Fruit fly (Drosophila melanogaster): ENCODE results near the gene sowah.
A peak's percentile ranks its signal among the peaks of the same experiment; 100 is the strongest.

The sowah gene

DNA sequence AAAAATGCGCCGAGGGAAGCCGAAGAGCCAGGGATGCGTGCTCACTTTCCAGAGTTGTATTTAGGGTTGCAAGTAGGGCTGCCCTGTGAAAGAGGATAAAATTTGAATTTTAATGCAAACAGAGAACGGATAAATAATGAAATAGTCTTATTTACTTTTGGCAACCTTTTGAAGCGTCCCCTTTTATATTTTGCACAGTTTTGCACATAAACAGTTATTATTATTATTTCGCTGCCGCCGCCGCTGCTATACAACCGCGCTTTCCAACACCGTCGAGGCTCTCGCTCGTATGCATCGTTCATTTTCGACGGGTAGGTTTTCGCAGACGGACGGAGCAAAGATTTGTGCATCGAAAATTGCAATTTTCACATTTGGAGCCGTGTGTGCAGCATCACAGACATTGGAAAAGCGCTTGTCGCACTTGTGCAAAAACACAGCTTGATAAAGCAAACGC is 57.6 kb downstream of the sowah start, which contains the start of the genes sti and tral (continued):
- TF ChIP-seq CG17568 (GFP tag; optimal IDR thresholded peaks at IDR 0.05) (no peak), insv (GFP tag; optimal IDR thresholded peaks at IDR 0.05) (peak in 1 of 2 experiments; percentile 74), CG31365 (tag; optimal IDR thresholded peaks at IDR 0.05) (peak; percentile 58), Elba2 (GFP tag; optimal IDR thresholded peaks at IDR 0.05) (peak; percentile 65), corto (GFP tag; optimal IDR thresholded peaks at IDR 0.05) (peak; percentile 81), seq (GFP tag; IDR thresholded peaks at IDR 0.05) (peak; percentile 86), CG7839 (tag; optimal IDR thresholded peaks at IDR 0.05) (peak; percentile 75), gce (GFP tag; IDR thresholded peaks at IDR 0.05) (0 out of 3 replicates have a peak, but pooled peaks have one; percentile 24), fd64A (GFP tag; optimal IDR thresholded peaks at IDR 0.05) (peak; percentile 8), tna (GFP tag; IDR thresholded peaks at IDR 0.05; ENCODE audit: partially characterized antibody) (no peak), CG13296 (GFP tag; optimal IDR thresholded peaks at IDR 0.05) (peak; percentile 72), CG11696 (GFP tag; IDR thresholded peaks at IDR 0.05) (peak; percentile 41; the same call in 1 of the 2 replicates), CG7357 (GFP tag; IDR thresholded peaks at IDR 0.05) (peak; percentile 65; the same call in 2 of the 3 replicates), CG4707 (GFP tag; optimal IDR thresholded peaks at IDR 0.05) (peak; percentile 41), sima (GFP tag; optimal IDR thresholded peaks at IDR 0.05) (peak; percentile 42), E2f2 (GFP tag; IDR thresholded peaks at IDR 0.05) (peak; percentile 99), ash1 (GFP tag; optimal IDR thresholded peaks at IDR 0.05) (peak; percentile 39), pzg (GFP tag; optimal IDR thresholded peaks at IDR 0.05) (peak; percentile 93), bcd (GFP tag; optimal IDR thresholded peaks at IDR 0.05) (peak; percentile 89), eve (GFP tag; optimal IDR thresholded peaks at IDR 0.05) (peak in 1 of 2 experiments; percentile 13), CG14860 (GFP tag; IDR thresholded peaks at IDR 0.05; ENCODE audit: partially characterized antibody) (no peak), pho (GFP tag; optimal IDR thresholded peaks at IDR 0.05) (peak; percentile 95), CG4730 (GFP tag; IDR thresholded peaks at IDR 0.05) (peak; percentile 74), Myb (GFP tag; optimal IDR thresholded peaks at IDR 0.05) (peak; percentile 93), ro (GFP tag; IDR thresholded peaks at IDR 0.05) (peak; percentile 57; the same call in 1 of the 2 replicates), CG13894 (tag; optimal IDR thresholded peaks at IDR 0.05) (peak; percentile 88), CG7928 (GFP tag; optimal IDR thresholded peaks at IDR 0.05) (peak; percentile 100), Hand (GFP tag; optimal IDR thresholded peaks at IDR 0.05) (peak; percentile 56), CG6689 (GFP tag; IDR thresholded peaks at IDR 0.05) (peak; percentile 87), dysf (GFP tag; IDR thresholded peaks at IDR 0.05) (peak; percentile 82), zfh1 (GFP tag; IDR thresholded peaks at IDR 0.05) (peak; percentile 86), Drgx (GFP tag; IDR thresholded peaks at IDR 0.05) (peak; percentile 49), HLH4C (GFP tag; IDR thresholded peaks at IDR 0.05; ENCODE audit: partially characterized antibody) (no peak), CG10321 (GFP tag; IDR thresholded peaks at IDR 0.05) (peak; percentile 57), CG42726 (GFP tag; IDR thresholded peaks at IDR 0.05; ENCODE audit: partially characterized antibody) (no peak; the same call in 1 of the 2 replicates), Fer2 (tag; optimal IDR thresholded peaks at IDR 0.05) (peak; percentile 89), Rfx (GFP tag; IDR thresholded peaks at IDR 0.05) (peak; percentile 92), Meics (GFP tag; optimal IDR thresholded peaks at IDR 0.05) (peak; percentile 88), cwo (GFP tag; optimal IDR thresholded peaks at IDR 0.05) (peak; percentile 77), bbx (GFP tag; IDR thresholded peaks at IDR 0.05; ENCODE audit: partially characterized antibody) (peak; percentile 24; the same call in 1 of the 2 replicates), CG18011 (GFP tag; optimal IDR thresholded peaks at IDR 0.05) (peak; percentile 82), odd (GFP tag; optimal IDR thresholded peaks at IDR 0.05) (peak; percentile 59), CG31441 (GFP tag; IDR thresholded peaks at IDR 0.05) (peak; percentile 83; the same call in 1 of the 2 replicates), CG11456 (GFP tag; IDR thresholded peaks at IDR 0.05) (peak; percentile 93), CG15073 (GFP tag; optimal IDR thresholded peaks at IDR 0.05) (no peak), CHES-1-like (GFP tag; optimal IDR thresholded peaks at IDR 0.05) (peak; percentile 96), CG17328 (GFP tag; IDR thresholded peaks at IDR 0.05) (peak; percentile 68), ci (GFP tag; IDR thresholded peaks at IDR 0.05) (peak; percentile 89), lov (optimal IDR thresholded peaks at IDR 0.05) (no peak), lov (GFP tag; IDR thresholded peaks at IDR 0.05) (peak; percentile 86; the same call in 2 of the 3 replicates)
